Fruit fly (Drosophila melanogaster) whole organism, embryonic: ENCODE data around the gene D.
A peak's percentile ranks its signal among the peaks of the same experiment; 100 is the strongest.

Experiments
- Atf6 ChIP-seq: fragments of 200-800 bp; sonication (Bioruptor generic); IDR thresholded peaks from 2 replicates; pipeline ENCODE4 v1.3.6; 2022; ENCODE audit warnings: missing biosample characterization, missing genetic modification characterization
- B-H2 ChIP-seq: fragments of 200-800 bp; sonication (Bioruptor generic); optimal IDR thresholded peaks from 2 replicates; lab custom pipeline; 2018; ENCODE audit warnings: missing biosample characterization, mild to moderate bottlenecking, missing genetic modification characterization
- CG10366 ChIP-seq: fragments of 200-800 bp; sonication (Bioruptor generic); IDR thresholded peaks from 2 replicates; pipeline ENCODE4 v1.3.6; 2022; ENCODE audit warnings: missing biosample characterization, missing genetic modification characterization
- CG10654 ChIP-seq: fragments of 200-800 bp; sonication (Bioruptor generic); optimal IDR thresholded peaks from 2 replicates; lab custom pipeline; 2016; ENCODE audit warnings: missing biosample characterization, missing genetic modification characterization
- CG12769 ChIP-seq: fragments of 200-800 bp; sonication (Bioruptor generic); optimal IDR thresholded peaks from 2 replicates; lab custom pipeline; 2019; ENCODE audit warnings: missing biosample characterization, mild to moderate bottlenecking, missing genetic modification characterization, moderate library complexity
- CG14050 ChIP-seq: fragments of 200-800 bp; sonication (Bioruptor generic); IDR thresholded peaks from 3 replicates; pipeline ENCODE4 v1.3.6; 2022; ENCODE audit warnings: missing biosample characterization, missing genetic modification characterization
- CG15601 ChIP-seq: fragments of 200-800 bp; sonication (Bioruptor generic); optimal IDR thresholded peaks from 3 replicates; lab custom pipeline; 2019; ENCODE audit warnings: missing biosample characterization, mild to moderate bottlenecking, missing genetic modification characterization, moderate library complexity
- CG1602 ChIP-seq: fragments of 200-800 bp; sonication (Bioruptor generic); optimal IDR thresholded peaks from 3 replicates; lab custom pipeline; 2016; ENCODE audit warnings: missing biosample characterization, missing genetic modification characterization
- CG1647 ChIP-seq: fragments of 200-800 bp; sonication (Bioruptor generic); optimal IDR thresholded peaks from 3 replicates; lab custom pipeline; 2016; ENCODE audit warnings: missing biosample characterization, missing genetic modification characterization
- CG17359 ChIP-seq: fragments of 200-800 bp; sonication (Bioruptor generic); optimal IDR thresholded peaks from 3 replicates; lab custom pipeline; 2018; ENCODE audit warnings: missing biosample characterization, mild to moderate bottlenecking, missing genetic modification characterization, moderate library complexity
- CG18619 ChIP-seq: fragments of 200-800 bp; sonication (Bioruptor generic); optimal IDR thresholded peaks from 3 replicates; lab custom pipeline; 2017; ENCODE audit warnings: missing biosample characterization, mild to moderate bottlenecking, missing genetic modification characterization
- CG34422 ChIP-seq: fragments of 200-800 bp; sonication (Bioruptor generic); IDR thresholded peaks from 3 replicates; pipeline ENCODE4 v1.3.6; 2022; ENCODE audit warnings: missing biosample characterization, missing genetic modification characterization
- CG4617 ChIP-seq: fragments of 200-800 bp; sonication (Bioruptor generic); optimal IDR thresholded peaks from 3 replicates; lab custom pipeline; 2016; ENCODE audit warnings: missing biosample characterization, missing genetic modification characterization, borderline replicate concordance
- CG7372 ChIP-seq: fragments of 200-800 bp; sonication (Bioruptor generic); IDR thresholded peaks from 2 replicates; pipeline ENCODE4 v1.3.6; 2022; ENCODE audit warnings: missing biosample characterization, missing genetic modification characterization
- CG7928 ChIP-seq: fragments of 200-800 bp; sonication (Bioruptor generic); optimal IDR thresholded peaks from 2 replicates; lab custom pipeline; 2017; ENCODE audit warnings: missing biosample characterization, mild to moderate bottlenecking, missing genetic modification characterization
- CrebB ChIP-seq: fragments of 200-800 bp; sonication (Bioruptor generic); optimal IDR thresholded peaks from 3 replicates; lab custom pipeline; 2018; ENCODE audit warnings: missing biosample characterization, mild to moderate bottlenecking, missing genetic modification characterization
- Dad ChIP-seq: fragments of 200-800 bp; sonication (Bioruptor generic); optimal IDR thresholded peaks from 3 replicates; lab custom pipeline; 2016; ENCODE audit warnings: missing biosample characterization, missing genetic modification characterization
- Dll ChIP-seq: fragments of 200-800 bp; sonication (Bioruptor generic); IDR thresholded peaks from 4 replicates; pipeline ENCODE4 v1.3.6; 2022; ENCODE audit warnings: missing biosample characterization, missing genetic modification characterization; ENCODE audit not compliant: partially characterized antibody
- Fer1 ChIP-seq: fragments of 200-800 bp; sonication (Bioruptor generic); optimal IDR thresholded peaks from 2 replicates; lab custom pipeline; 2017; ENCODE audit warnings: missing biosample characterization, mild to moderate bottlenecking, missing genetic modification characterization
- Fer2 ChIP-seq: fragments of 200-800 bp; sonication (Bioruptor generic); optimal IDR thresholded peaks from 2 replicates; lab custom pipeline; 2018; ENCODE audit warnings: missing biosample characterization, mild to moderate bottlenecking, missing genetic modification characterization, moderate library complexity
- HLH3B ChIP-seq: fragments of 200-800 bp; sonication (Bioruptor generic); IDR thresholded peaks from 2 replicates; pipeline ENCODE4 v1.3.6; 2022; ENCODE audit warnings: missing biosample characterization, missing genetic modification characterization
- HLH54F ChIP-seq: fragments of 200-800 bp; sonication (Bioruptor generic); optimal IDR thresholded peaks from 3 replicates; lab custom pipeline; 2016; ENCODE audit warnings: missing biosample characterization, missing genetic modification characterization
- HLHmδ ChIP-seq: fragments of 200-800 bp; sonication (Bioruptor generic); optimal IDR thresholded peaks from 2 replicates; lab custom pipeline; 2018; ENCODE audit warnings: missing biosample characterization, mild to moderate bottlenecking, missing genetic modification characterization, moderate library complexity
- Hey ChIP-seq: fragments of 200-800 bp; sonication (Bioruptor generic); optimal IDR thresholded peaks from 3 replicates; lab custom pipeline; 2018; ENCODE audit warnings: missing biosample characterization, mild to moderate bottlenecking, missing genetic modification characterization
- Hmx ChIP-seq: fragments of 200-800 bp; sonication (Bioruptor generic); optimal IDR thresholded peaks from 2 replicates; lab custom pipeline; 2016; ENCODE audit warnings: missing biosample characterization, missing genetic modification characterization
- Hr51 ChIP-seq, 2 experiments: fragments of 200-800 bp; sonication (Bioruptor generic); optimal IDR thresholded peaks; 2 replicates in 1 of 2; 3 replicates in 1 of 2; lab custom pipeline; 2016 to 2018; ENCODE audit warnings: missing biosample characterization in 2 of 2, missing genetic modification characterization in 2 of 2, mild to moderate bottlenecking in 1 of 2, moderate library complexity in 1 of 2
- Oli ChIP-seq: fragments of 200-800 bp; sonication (Bioruptor generic); optimal IDR thresholded peaks from 2 replicates; lab custom pipeline; 2018; ENCODE audit warnings: missing biosample characterization, mild to moderate bottlenecking, missing genetic modification characterization, moderate library complexity
- Sin3A ChIP-seq: fragments of >200 bp; optimal IDR thresholded peaks from 2 replicates; lab custom pipeline; 2018
- Spps ChIP-seq: fragments of 200-800 bp; sonication (Bioruptor generic); optimal IDR thresholded peaks from 2 replicates; lab custom pipeline; 2018; ENCODE audit warnings: missing biosample characterization, mild to moderate bottlenecking, missing genetic modification characterization
- Usf ChIP-seq: fragments of 200-800 bp; sonication (Bioruptor generic); optimal IDR thresholded peaks from 2 replicates; lab custom pipeline; 2017; ENCODE audit warnings: missing genotype, missing biosample characterization, missing genetic modification characterization
- da ChIP-seq: fragments of 200-800 bp; sonication (Bioruptor generic); optimal IDR thresholded peaks from 2 replicates; lab custom pipeline; 2016; ENCODE audit warnings: missing biosample characterization, missing genetic modification characterization
- eve ChIP-seq, 2 experiments: fragments of >200 bp; optimal IDR thresholded peaks; 2 replicates each; lab custom pipeline; 2017; ENCODE audit warnings: missing biosample characterization in 2 of 2, missing genetic modification characterization in 2 of 2
- fd3F ChIP-seq: fragments of 200-800 bp; sonication (Bioruptor generic); optimal IDR thresholded peaks from 2 replicates; lab custom pipeline; 2018; ENCODE audit warnings: missing biosample characterization, mild to moderate bottlenecking, missing genetic modification characterization, moderate library complexity
- fd64A ChIP-seq: fragments of 200-800 bp; sonication (Bioruptor generic); optimal IDR thresholded peaks from 3 replicates; lab custom pipeline; 2018; ENCODE audit warnings: missing biosample characterization, mild to moderate bottlenecking, missing genetic modification characterization
- fd96Cb ChIP-seq: fragments of 200-800 bp; sonication (Bioruptor generic); optimal IDR thresholded peaks from 2 replicates; lab custom pipeline; 2018; ENCODE audit warnings: missing biosample characterization, mild to moderate bottlenecking, missing genetic modification characterization, moderate library complexity
- gt ChIP-seq: fragments of 200-800 bp; sonication (Bioruptor generic); IDR thresholded peaks from 2 replicates; pipeline ENCODE4 v1.3.6; 2022; ENCODE audit warnings: missing biosample characterization, missing genetic modification characterization
- ham ChIP-seq: fragments of 200-800 bp; sonication (Bioruptor generic); IDR thresholded peaks from 2 replicates; pipeline ENCODE4 v1.3.6; 2022; ENCODE audit warnings: missing biosample characterization, missing genetic modification characterization
- hb ChIP-seq: fragments of 200-800 bp; sonication (Bioruptor generic); IDR thresholded peaks from 3 replicates; pipeline ENCODE4 v1.3.6; 2022; ENCODE audit warnings: missing biosample characterization, missing genetic modification characterization; ENCODE audit not compliant: partially characterized antibody
- kah ChIP-seq: fragments of 200-800 bp; sonication (Bioruptor generic); optimal IDR thresholded peaks from 2 replicates; lab custom pipeline; 2018; ENCODE audit warnings: missing biosample characterization, mild to moderate bottlenecking, missing genetic modification characterization
- klu ChIP-seq: fragments of 200-800 bp; sonication (Bioruptor generic); IDR thresholded peaks from 2 replicates; pipeline ENCODE4 v1.3.6; 2022; ENCODE audit warnings: missing biosample characterization, missing genetic modification characterization
- kni ChIP-seq: fragments of 200-800 bp; sonication (Bioruptor generic); optimal IDR thresholded peaks from 3 replicates; lab custom pipeline; 2017; ENCODE audit warnings: mild to moderate bottlenecking, missing biosample characterization, missing genetic modification reagents, missing genetic modification characterization
- lilli ChIP-seq: fragments of 200-800 bp; sonication (Bioruptor generic); optimal IDR thresholded peaks from 3 replicates; lab custom pipeline; 2016; ENCODE audit warnings: missing biosample characterization, missing genetic modification characterization
- onecut ChIP-seq: fragments of 200-800 bp; sonication (Bioruptor generic); IDR thresholded peaks from 2 replicates; pipeline ENCODE4 v1.3.6; 2022; ENCODE audit warnings: missing biosample characterization, missing genetic modification characterization
- sens ChIP-seq: fragments of 200-800 bp; sonication (Bioruptor generic); peaks from one replicate; lab custom pipeline; 2016; ENCODE audit warnings: missing biosample characterization, missing genetic modification characterization
- sob ChIP-seq: fragments of 200-800 bp; sonication (Bioruptor generic); IDR thresholded peaks from 2 replicates; pipeline ENCODE4 v1.3.6; 2022; ENCODE audit warnings: missing biosample characterization, missing genetic modification characterization
- tup ChIP-seq: fragments of 200-800 bp; sonication (Bioruptor generic); optimal IDR thresholded peaks from 2 replicates; lab custom pipeline; 2016; ENCODE audit warnings: missing biosample characterization, mild to moderate bottlenecking, missing genetic modification characterization, moderate library complexity
- tx ChIP-seq: fragments of 200-800 bp; sonication (Bioruptor generic); optimal IDR thresholded peaks from 2 replicates; lab custom pipeline; 2016; ENCODE audit warnings: missing biosample characterization, missing genetic modification characterization
- vnd ChIP-seq: fragments of 200-800 bp; sonication (Bioruptor generic); IDR thresholded peaks from 3 replicates; pipeline ENCODE4 v1.3.6; 2022; ENCODE audit warnings: missing biosample characterization, missing genetic modification characterization; ENCODE audit not compliant: partially characterized antibody
- wdn ChIP-seq: fragments of 200-800 bp; sonication (Bioruptor generic); IDR thresholded peaks from 2 replicates; pipeline ENCODE4 v1.3.6; 2022; ENCODE audit warnings: missing biosample characterization, missing genetic modification characterization
- yki ChIP-seq: fragments of >200 bp; optimal IDR thresholded peaks from 3 replicates; lab custom pipeline; 2018
- zfh1 ChIP-seq: fragments of 200-800 bp; sonication (Bioruptor generic); IDR thresholded peaks from 3 replicates; pipeline ENCODE4 v1.3.6; 2022; ENCODE audit warnings: missing biosample characterization, missing genetic modification characterization
- zfh2 ChIP-seq: fragments of 200-800 bp; sonication (Bioruptor generic); optimal IDR thresholded peaks from 2 replicates; lab custom pipeline; 2016; ENCODE audit warnings: missing biosample characterization, missing genetic modification characterization

D gene

dm6 chr3L:14174197-14174596, 4.2 kb downstream of the D start (continued):
- TF ChIP-seq Oli (tag; lab: Kevin White, UChicago), result peak; percentile 29
- TF ChIP-seq vnd (GFP tag; lab: Robert Waterston, UW), result no peak
- TF ChIP-seq CrebB (tag; lab: Kevin White, UChicago), result peak; percentile 87
- TF ChIP-seq fd3F (GFP tag; lab: Kevin White, UChicago), result peak; percentile 78
- TF ChIP-seq CG17359 (tag; lab: Kevin White, UChicago), result peak; percentile 75
- TF ChIP-seq zfh1 (GFP tag; lab: Robert Waterston, UW), result no peak
- TF ChIP-seq Atf6 (GFP tag; lab: Robert Waterston, UW), result peak; percentile 72
- no peak for TF ChIP-seq CG1602 (GFP tag; lab: Kevin White, UChicago)
- peak; percentile 26 for TF ChIP-seq Hey (tag; lab: Kevin White, UChicago)
- TF ChIP-seq CG10654 (GFP tag; lab: Kevin White, UChicago), result peak; percentile 17
- peak; percentile 39 for TF ChIP-seq fd96Cb (tag; lab: Kevin White, UChicago)
- TF ChIP-seq CG15601 (tag; lab: Kevin White, UChicago), result peak; percentile 86
- TF ChIP-seq Usf (GFP tag; lab: Kevin White, UChicago), result no peak
- TF ChIP-seq zfh2, result no peak
- peak; percentile 16 for TF ChIP-seq da (GFP tag; lab: Kevin White, UChicago)
- no peak for TF ChIP-seq lilli (GFP tag; lab: Kevin White, UChicago)
- no peak for TF ChIP-seq eve (GFP tag; optimal IDR thresholded peaks at IDR 0.05; lab: Kevin White, UChicago)
- no peak for TF ChIP-seq yki (lab: Kevin White, UChicago)
- no peak for TF ChIP-seq HLHmδ (GFP tag; lab: Kevin White, UChicago)
- TF ChIP-seq CG7928, result peak; percentile 22
- no peak for TF ChIP-seq Dad (GFP tag; lab: Kevin White, UChicago)
- no peak for TF ChIP-seq klu (GFP tag; lab: Robert Waterston, UW)
- TF ChIP-seq tup (GFP tag; lab: Kevin White, UChicago), result peak; percentile 46
- peak; percentile 51 for TF ChIP-seq Spps (tag; lab: Kevin White, UChicago)
- TF ChIP-seq Dll, result no peak
- TF ChIP-seq tx (GFP tag; lab: Kevin White, UChicago), result no peak
- TF ChIP-seq CG7372, result no peak
- no peak for TF ChIP-seq ham
- no peak for TF ChIP-seq wdn (GFP tag; lab: Robert Waterston, UW)
- TF ChIP-seq Sin3A (lab: Kevin White, UChicago), result no peak
- peak; percentile 5 for TF ChIP-seq CG1647
- peak; percentile 55; the same call in 1 of the 2 replicates for TF ChIP-seq HLH3B (GFP tag; lab: Robert Waterston, UW)
- peak; percentile 47 for TF ChIP-seq kni (GFP tag; lab: Kevin White, UChicago)
- TF ChIP-seq Hr51 (GFP tag; optimal IDR thresholded peaks at IDR 0.05; lab: Kevin White, UChicago), result peak; percentile 31 to 37
- no peak for TF ChIP-seq hb (GFP tag; lab: Robert Waterston, UW)
- peak; percentile 59; the same call in 1 of the 2 replicates for TF ChIP-seq sob (GFP tag; lab: Robert Waterston, UW)
- TF ChIP-seq Fer1 (GFP tag; lab: Kevin White, UChicago), result no peak
- peak; percentile 46 for TF ChIP-seq kah (GFP tag; lab: Kevin White, UChicago)
- no peak for TF ChIP-seq CG10366 (GFP tag; lab: Robert Waterston, UW)
- peak; percentile 48 for TF ChIP-seq HLH54F (GFP tag; lab: Kevin White, UChicago)
- TF ChIP-seq fd64A (GFP tag; lab: Kevin White, UChicago), result peak; percentile 73
- peak; percentile 91 for TF ChIP-seq CG18619 (GFP tag; lab: Kevin White, UChicago)
- no peak for TF ChIP-seq CG14050 (GFP tag; lab: Robert Waterston, UW)
- peak; percentile 84 for TF ChIP-seq sens (GFP tag; lab: Kevin White, UChicago)
- TF ChIP-seq B-H2 (GFP tag; lab: Kevin White, UChicago), result peak; percentile 58
- TF ChIP-seq CG4617, result no peak
- peak; percentile 53 for TF ChIP-seq onecut (GFP tag; lab: Robert Waterston, UW)
- TF ChIP-seq gt (GFP tag; lab: Robert Waterston, UW), result no peak
- no peak for TF ChIP-seq CG34422 (GFP tag; lab: Robert Waterston, UW)
- TF ChIP-seq Fer2 (tag; lab: Kevin White, UChicago), result peak; percentile 21
- TF ChIP-seq CG12769 (tag; lab: Kevin White, UChicago), result peak; percentile 52
- no peak for TF ChIP-seq Hmx (GFP tag; lab: Kevin White, UChicago)
